Fruit fly (Drosophila melanogaster): ENCODE results near the gene CG14355.

CG14355 gene

DNA sequence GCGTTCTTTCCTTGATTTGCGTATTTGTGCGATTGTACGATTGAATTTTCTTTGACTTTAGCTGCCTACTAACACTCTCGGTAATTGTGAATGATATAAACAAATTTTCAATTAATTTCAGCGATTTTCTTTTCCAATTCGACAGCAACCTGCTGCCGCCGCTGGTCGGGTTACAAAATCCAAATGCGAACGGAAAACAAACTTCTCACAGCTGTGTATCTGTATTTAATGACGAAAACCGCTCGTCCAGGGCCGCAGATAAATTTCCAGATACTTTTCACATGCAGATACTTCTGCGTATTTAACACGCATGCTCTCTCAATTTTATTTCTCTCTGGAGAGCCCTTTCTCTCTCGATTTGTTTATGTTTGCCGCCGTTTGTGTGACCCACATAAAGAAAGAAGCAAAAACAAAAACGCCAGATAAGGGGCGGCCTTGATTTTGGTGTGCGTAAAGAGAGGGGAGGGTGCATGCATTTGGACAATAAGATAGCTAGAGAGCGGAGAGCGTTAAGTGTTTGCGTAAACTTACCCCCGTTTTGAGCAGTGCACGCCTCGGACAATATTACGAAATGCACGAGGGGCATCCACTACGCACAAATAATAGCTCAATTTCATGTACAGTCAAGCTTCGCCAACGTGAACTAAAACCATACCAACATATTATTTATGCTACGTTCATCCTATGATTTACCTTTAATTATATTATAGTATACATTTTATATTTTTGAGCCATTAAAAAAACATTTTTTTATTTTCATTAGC lies 43.4 kb downstream of the CG14355 start, which contains the start of gene CG12402 (continued):
- TF ChIP-seq CG13894 (tag; optimal IDR thresholded peaks at IDR 0.05): peak; percentile 63
- no peak for TF ChIP-seq pzg (GFP tag; optimal IDR thresholded peaks at IDR 0.05)
- peak; percentile 84 for TF ChIP-seq CG2875 (GFP tag; optimal IDR thresholded peaks at IDR 0.05)
- peak; percentile 87 for TF ChIP-seq PHDP (tag; optimal IDR thresholded peaks at IDR 0.05)
- TF ChIP-seq CG3726 (GFP tag; IDR thresholded peaks at IDR 0.05): peak; percentile 81; the same call in 2 of the 3 replicates
- peak; percentile 83 for TF ChIP-seq ap (GFP tag; IDR thresholded peaks at IDR 0.05)
- TF ChIP-seq CG16863 (GFP tag; optimal IDR thresholded peaks at IDR 0.05): peak; percentile 71
- TF ChIP-seq CG17612 (GFP tag; IDR thresholded peaks at IDR 0.05): peak; percentile 63
- TF ChIP-seq nom (GFP tag; optimal IDR thresholded peaks at IDR 0.05): no peak
- peak; percentile 38 for TF ChIP-seq fd64A (GFP tag; optimal IDR thresholded peaks at IDR 0.05)
- no peak for TF ChIP-seq CG7963 (GFP tag; IDR thresholded peaks at IDR 0.05; ENCODE audit: partially characterized antibody)
- TF ChIP-seq kah (GFP tag; optimal IDR thresholded peaks at IDR 0.05): peak; percentile 81
- peak; percentile 57; the same call in 1 of the 2 replicates for TF ChIP-seq wdn (GFP tag; IDR thresholded peaks at IDR 0.05)
- TF ChIP-seq pita (GFP tag; optimal IDR thresholded peaks at IDR 0.05): no peak
- TF ChIP-seq pnt (GFP tag; optimal IDR thresholded peaks at IDR 0.05): peak; percentile 49
- TF ChIP-seq peb (GFP tag; IDR thresholded peaks at IDR 0.05): peak; percentile 60
- peak; percentile 51 for TF ChIP-seq CG1792 (GFP tag; optimal IDR thresholded peaks at IDR 0.05)
- peak; percentile 19 for TF ChIP-seq CG7271 (tag; optimal IDR thresholded peaks at IDR 0.05)
- TF ChIP-seq CG34376 (GFP tag; optimal IDR thresholded peaks at IDR 0.05): peak; percentile 71
- TF ChIP-seq CG8359 (GFP tag; optimal IDR thresholded peaks at IDR 0.05; ENCODE audit: borderline replicate concordance): peak; percentile 65
- peak; percentile 51 for TF ChIP-seq CG17802 (tag; optimal IDR thresholded peaks at IDR 0.05)
- TF ChIP-seq Adf1 (GFP tag; IDR thresholded peaks at IDR 0.05): peak; percentile 27
- TF ChIP-seq insv (GFP tag; optimal IDR thresholded peaks at IDR 0.05): peak in 1 of 2 experiments; percentile 40
- TF ChIP-seq CG7372 (GFP tag; IDR thresholded peaks at IDR 0.05): peak; percentile 65
- no peak for TF ChIP-seq Ets97D (GFP tag; optimal IDR thresholded peaks at IDR 0.05)
- no peak for TF ChIP-seq maf-S (GFP tag; optimal IDR thresholded peaks at IDR 0.05)
- peak; percentile 82 for TF ChIP-seq CG12219 (GFP tag; optimal IDR thresholded peaks at IDR 0.05)
- TF ChIP-seq Opbp (GFP tag; IDR thresholded peaks at IDR 0.05; ENCODE audit: partially characterized antibody): 0 out of 3 replicates have a peak, but pooled peaks have one; percentile 43
- peak; percentile 90 for TF ChIP-seq wek (GFP tag; optimal IDR thresholded peaks at IDR 0.05)
- peak; percentile 10 for TF ChIP-seq CG13624 (GFP tag; optimal IDR thresholded peaks at IDR 0.05)
- peak; percentile 83 for TF ChIP-seq CG7556 (GFP tag; optimal IDR thresholded peaks at IDR 0.05)
- TF ChIP-seq h (optimal IDR thresholded peaks at IDR 0.05): no peak
- peak; percentile 90 for TF ChIP-seq CG12391 (tag; optimal IDR thresholded peaks at IDR 0.05)
- peak; percentile 84 for TF ChIP-seq bcd (GFP tag; optimal IDR thresholded peaks at IDR 0.05)
- TF ChIP-seq gce (GFP tag; IDR thresholded peaks at IDR 0.05): peak; percentile 84
- TF ChIP-seq CG8290 (GFP tag; optimal IDR thresholded peaks at IDR 0.05): peak; percentile 82
- peak; percentile 53 to 90 for TF ChIP-seq CG8290 (tag; optimal IDR thresholded peaks at IDR 0.05)
- peak; percentile 89 for TF ChIP-seq CG11695 (GFP tag; IDR thresholded peaks at IDR 0.05)
- peak; percentile 61 for TF ChIP-seq CG18619 (GFP tag; optimal IDR thresholded peaks at IDR 0.05)
- peak; percentile 85 for TF ChIP-seq ttk (GFP tag; IDR thresholded peaks at IDR 0.05)
- peak; percentile 80 for TF ChIP-seq CG32532 (GFP tag; IDR thresholded peaks at IDR 0.05)
- no peak; the same call in 1 of the 2 replicates for TF ChIP-seq amos (GFP tag; IDR thresholded peaks at IDR 0.05; ENCODE audit: partially characterized antibody)
- peak; percentile 77 for TF ChIP-seq CG10209 (GFP tag; optimal IDR thresholded peaks at IDR 0.05)
- peak; percentile 75 for TF ChIP-seq cwo (GFP tag; optimal IDR thresholded peaks at IDR 0.05)
- TF ChIP-seq prd (optimal IDR thresholded peaks at IDR 0.05): no peak
- TF ChIP-seq prd (GFP tag; IDR thresholded peaks at IDR 0.05): peak; percentile 84
- peak; percentile 81 for TF ChIP-seq CG32767 (GFP tag; IDR thresholded peaks at IDR 0.05)
- no peak for TF ChIP-seq zfh2 (GFP tag; optimal IDR thresholded peaks at IDR 0.05)
- peak; percentile 86 for TF ChIP-seq CG6813 (GFP tag; optimal IDR thresholded peaks at IDR 0.05)

All from whole organism, embryonic.